Worm (Caenorhabditis elegans) whole organism, L4/young adult: ENCODE measurements around the gene fox-1.

Experiments
- W03F9.2 ChIP-seq: fragments of 150-350 bp; optimal IDR thresholded peaks from 2 replicates; lab custom pipeline; 2014; ENCODE audit warnings: missing biosample characterization, missing genetic modification characterization
- dao-5 ChIP-seq: sonication (generic microtip); optimal IDR thresholded peaks from 2 replicates; lab custom pipeline; 2016; ENCODE audit warnings: missing genotype, missing genetic modification characterization, moderate library complexity, missing compliant biosample characterization
- him-1 ChIP-seq: sonication (generic microtip); optimal IDR thresholded peaks from 2 replicates; lab custom pipeline; 2016; ENCODE audit warnings: missing genotype, missing genetic modification reagents, missing genetic modification characterization, missing compliant biosample characterization

Gene fox-1

ce11 chrX:2427404-2427803, 32.3 kb downstream of the fox-1 start, which contains the start of gene gcy-31:
gcy-31 (minus strand) TSS chrX:2427504.
- TF ChIP-seq him-1 (no peak), W03F9.2 (tag; lab: Kevin White, UChicago) (no peak), dao-5 (tag; lab: Kevin White, UChicago) (no peak)

ce11 chrX:2426932-2427331, 32.8 kb downstream of the fox-1 start:
- TF ChIP-seq him-1 (no peak), W03F9.2 (tag; lab: Kevin White, UChicago) (no peak), dao-5 (tag; lab: Kevin White, UChicago) (no peak)

- no peak for TF ChIP-seq W03F9.2 (tag; lab: Kevin White, UChicago)
- TF ChIP-seq him-1 = no peak
- TF ChIP-seq dao-5 (tag; lab: Kevin White, UChicago) = no peak
Observed at ce11 chrX:2425284-2425683, 34.4 kb downstream of the fox-1 start.

ce11 chrX:2422123-2422522, 37.6 kb downstream of the fox-1 start:
- no peak for TF ChIP-seq W03F9.2 (tag; lab: Kevin White, UChicago)
- TF ChIP-seq dao-5 (tag; lab: Kevin White, UChicago) = no peak
- TF ChIP-seq him-1 = no peak

- TF ChIP-seq him-1 (no peak), dao-5 (tag; lab: Kevin White, UChicago) (no peak), W03F9.2 (tag; lab: Kevin White, UChicago) (no peak)
Observed at ce11 chrX:2419777-2420176, 39.9 kb downstream of the fox-1 start, which contains the start of gene glr-7. glr-7 (minus strand) TSS chrX:2419877.

- TF ChIP-seq W03F9.2 (tag; lab: Kevin White, UChicago) = no peak
- TF ChIP-seq him-1 = no peak
- no peak for TF ChIP-seq dao-5 (tag; lab: Kevin White, UChicago)
Observed at ce11 chrX:2413277-2413676, 46.4 kb downstream of the fox-1 start, which contains the start of gene hlh-15. hlh-15 (minus strand) TSS chrX:2413377.

ce11 chrX:2410978-2411377, 48.7 kb downstream of the fox-1 start:
- TF ChIP-seq W03F9.2 (tag; lab: Kevin White, UChicago) (no peak), dao-5 (tag; lab: Kevin White, UChicago) (no peak), him-1 (no peak)

ce11 chrX:2409243-2409741, 50.4 kb downstream of the fox-1 start, which contains the start of the genes C43H6.12 and trpp-12:
C43H6.12 (plus strand) TSS chrX:2409607.
trpp-12 (plus strand) TSS chrX:2409691.
- TF ChIP-seq dao-5 (tag; lab: Kevin White, UChicago) (no peak), him-1 (no peak), W03F9.2 (tag; lab: Kevin White, UChicago) (no peak)

ce11 chrX:2407167-2407566, 52.5 kb downstream of the fox-1 start, which contains the start of gene mtpn-1:
mtpn-1 (plus strand) TSS chrX:2407467.
- TF ChIP-seq dao-5 (tag; lab: Kevin White, UChicago) = no peak
- no peak for TF ChIP-seq W03F9.2 (tag; lab: Kevin White, UChicago)
- TF ChIP-seq him-1 = no peak

ce11 chrX:2403724-2404123, 56.0 kb downstream of the fox-1 start, which contains the start of gene C43H6.4:
C43H6.4 (plus strand) TSS chrX:2404024.
- TF ChIP-seq him-1 = no peak
- no peak for TF ChIP-seq dao-5 (tag; lab: Kevin White, UChicago)

ce11 chrX:2401883-2402282, 57.8 kb downstream of the fox-1 start, which contains the start of gene dhhc-9:
dhhc-9 (minus strand) TSS chrX:2402036.
- TF ChIP-seq him-1 (peak; percentile 6), W03F9.2 (tag; lab: Kevin White, UChicago) (no peak)
